Fruit fly (Drosophila melanogaster) whole organism, embryonic: Measurements from ENCODE around the gene UbcE2M.
A peak's percentile ranks its signal among the peaks of the same experiment; 100 is the strongest.

Experiments used
- CG10209 ChIP-seq: fragments of 200-800 bp; sonication (Bioruptor generic); optimal IDR thresholded peaks from 3 replicates; lab custom pipeline; 2017; ENCODE audit warnings: missing biosample characterization, mild to moderate bottlenecking, missing genetic modification characterization, missing genetic modification reagents
- CG10462 ChIP-seq: fragments of 200-800 bp; sonication (Bioruptor generic); optimal IDR thresholded peaks from 2 replicates; lab custom pipeline; 2016; ENCODE audit warnings: missing biosample characterization, missing genetic modification characterization
- CG12236 ChIP-seq: fragments of 200-800 bp; sonication (Bioruptor generic); optimal IDR thresholded peaks from 2 replicates; lab custom pipeline; 2016; ENCODE audit warnings: missing biosample characterization, missing genetic modification characterization
- CG13296 ChIP-seq: fragments of 200-800 bp; sonication (Bioruptor generic); optimal IDR thresholded peaks from 3 replicates; lab custom pipeline; 2018; ENCODE audit warnings: missing biosample characterization, mild to moderate bottlenecking, missing genetic modification characterization
- CG14860 ChIP-seq: fragments of 200-800 bp; sonication (Bioruptor generic); IDR thresholded peaks from 3 replicates; pipeline ENCODE4 v1.3.6; 2022; ENCODE audit warnings: missing biosample characterization, missing genetic modification characterization; ENCODE audit not compliant: partially characterized antibody
- CG16813 ChIP-seq: fragments of 200-800 bp; sonication (Bioruptor generic); IDR thresholded peaks from 3 replicates; pipeline ENCODE4 v1.3.6; 2022; ENCODE audit warnings: missing biosample characterization, missing genetic modification characterization; ENCODE audit not compliant: partially characterized antibody
- CG17385 ChIP-seq: fragments of 200-800 bp; sonication (Bioruptor generic); optimal IDR thresholded peaks from 3 replicates; lab custom pipeline; 2018; ENCODE audit warnings: missing biosample characterization, mild to moderate bottlenecking, missing genetic modification characterization
- CG17612 ChIP-seq: fragments of 200-800 bp; sonication (Bioruptor generic); IDR thresholded peaks from 2 replicates; pipeline ENCODE4 v1.3.6; 2022; ENCODE audit warnings: missing biosample characterization, missing genetic modification characterization
- CG1832 ChIP-seq: fragments of 200-800 bp; sonication (Bioruptor generic); optimal IDR thresholded peaks from 2 replicates; lab custom pipeline; 2017; ENCODE audit warnings: missing biosample characterization, mild to moderate bottlenecking, missing genetic modification characterization, inconsistent platforms
- CG30431 ChIP-seq: fragments of 200-800 bp; sonication (Bioruptor generic); optimal IDR thresholded peaks from 2 replicates; lab custom pipeline; 2017; ENCODE audit warnings: missing biosample characterization, missing genetic modification characterization
- CG31365 ChIP-seq: fragments of 200-800 bp; sonication (Bioruptor generic); optimal IDR thresholded peaks from 2 replicates; lab custom pipeline; 2018; ENCODE audit warnings: missing biosample characterization, mild to moderate bottlenecking, missing genetic modification characterization
- CG3163 ChIP-seq: fragments of 200-800 bp; sonication (Bioruptor generic); optimal IDR thresholded peaks from 3 replicates; lab custom pipeline; 2016; ENCODE audit warnings: missing biosample characterization, missing genetic modification characterization
- CG33557 ChIP-seq: fragments of 200-800 bp; sonication (Bioruptor generic); optimal IDR thresholded peaks from 2 replicates; lab custom pipeline; 2019; ENCODE audit warnings: missing biosample characterization, mild to moderate bottlenecking, missing genetic modification characterization, moderate library complexity
- CG4328 ChIP-seq: fragments of 200-800 bp; sonication (Bioruptor generic); optimal IDR thresholded peaks from 3 replicates; lab custom pipeline; 2017; ENCODE audit warnings: missing biosample characterization, missing genetic modification reagents, missing genetic modification characterization
- CG4820 ChIP-seq: fragments of 200-800 bp; sonication (Bioruptor generic); optimal IDR thresholded peaks from 3 replicates; lab custom pipeline; 2016; ENCODE audit warnings: missing biosample characterization, missing genetic modification characterization
- CG7928 ChIP-seq: fragments of 200-800 bp; sonication (Bioruptor generic); optimal IDR thresholded peaks from 2 replicates; lab custom pipeline; 2017; ENCODE audit warnings: missing biosample characterization, mild to moderate bottlenecking, missing genetic modification characterization
- CG7987 ChIP-seq: fragments of 200-800 bp; sonication (Bioruptor generic); optimal IDR thresholded peaks from 2 replicates; lab custom pipeline; 2018; ENCODE audit warnings: missing biosample characterization, mild to moderate bottlenecking, missing genetic modification characterization, moderate library complexity
- CG9797 ChIP-seq: fragments of 200-800 bp; sonication (Bioruptor generic); optimal IDR thresholded peaks from 3 replicates; lab custom pipeline; 2018; ENCODE audit warnings: missing biosample characterization, mild to moderate bottlenecking, missing genetic modification characterization
- CG9817 ChIP-seq: fragments of 200-800 bp; sonication (Bioruptor generic); optimal IDR thresholded peaks from 2 replicates; lab custom pipeline; 2018; ENCODE audit warnings: missing biosample characterization, mild to moderate bottlenecking, missing genetic modification characterization, moderate library complexity
- Deaf1 ChIP-seq: fragments of 200-800 bp; optimal IDR thresholded peaks from 3 replicates; lab custom pipeline; 2019; ENCODE audit warnings: missing biosample characterization, mild to moderate bottlenecking, missing genetic modification characterization, moderate library complexity
- Dp ChIP-seq: fragments of 200-800 bp; sonication (Bioruptor generic); optimal IDR thresholded peaks from 2 replicates; lab custom pipeline; 2018; ENCODE audit warnings: missing biosample characterization, mild to moderate bottlenecking, missing genetic modification characterization, moderate library complexity
- Drgx ChIP-seq: fragments of 200-800 bp; sonication (Bioruptor generic); IDR thresholded peaks from 2 replicates; pipeline ENCODE4 v1.3.6; 2022; ENCODE audit warnings: missing biosample characterization, missing genetic modification characterization
- Hr51 ChIP-seq, 2 experiments: fragments of 200-800 bp; sonication (Bioruptor generic); optimal IDR thresholded peaks; 2 replicates in 1 of 2; 3 replicates in 1 of 2; lab custom pipeline; 2016 to 2018; ENCODE audit warnings: missing biosample characterization in 2 of 2, missing genetic modification characterization in 2 of 2, mild to moderate bottlenecking in 1 of 2, moderate library complexity in 1 of 2
- Poxn ChIP-seq: fragments of 200-800 bp; sonication (Bioruptor generic); IDR thresholded peaks from 2 replicates; pipeline ENCODE4 v1.3.6; 2022; ENCODE audit warnings: missing biosample characterization, missing genetic modification characterization
- Rx ChIP-seq: fragments of 200-800 bp; sonication (Bioruptor generic); IDR thresholded peaks from 2 replicates; pipeline ENCODE4 v1.3.6; 2022; ENCODE audit warnings: missing biosample characterization, missing genetic modification characterization
- Trl ChIP-seq, 3 experiments: fragments of >200 bp in 2 of 3; fragments of 200-800 bp in 1 of 3; sonication (Bioruptor generic) in 1 of 3; optimal IDR thresholded peaks; 2 replicates in 1 of 3; 3 replicates in 2 of 3; lab custom pipeline; 2016 to 2017; ENCODE audit warnings: missing biosample characterization in 1 of 3, missing genetic modification characterization in 1 of 3
- Usf ChIP-seq: fragments of 200-800 bp; sonication (Bioruptor generic); optimal IDR thresholded peaks from 2 replicates; lab custom pipeline; 2017; ENCODE audit warnings: missing genotype, missing biosample characterization, missing genetic modification characterization
- Xbp1 ChIP-seq: fragments of 200-800 bp; sonication (Bioruptor generic); optimal IDR thresholded peaks from 3 replicates; lab custom pipeline; 2016; ENCODE audit warnings: missing biosample characterization, mild to moderate bottlenecking, missing genetic modification characterization
- bcd ChIP-seq: fragments of 200-800 bp; sonication (Bioruptor generic); optimal IDR thresholded peaks from 2 replicates; lab custom pipeline; 2017; ENCODE audit warnings: missing biosample characterization, mild to moderate bottlenecking, missing genetic modification characterization
- cato ChIP-seq: fragments of 200-800 bp; sonication (Bioruptor generic); optimal IDR thresholded peaks from 2 replicates; lab custom pipeline; 2016; ENCODE audit warnings: missing biosample characterization, missing genetic modification characterization, borderline replicate concordance
- cg ChIP-seq: fragments of 200-800 bp; sonication (Bioruptor generic); optimal IDR thresholded peaks from 3 replicates; lab custom pipeline; 2019; ENCODE audit warnings: missing biosample characterization, mild to moderate bottlenecking, missing genetic modification characterization, moderate library complexity
- chm ChIP-seq: fragments of 200-800 bp; sonication (Bioruptor generic); IDR thresholded peaks from 2 replicates; pipeline ENCODE4 v1.3.6; 2022; ENCODE audit warnings: missing biosample characterization, missing genetic modification characterization
- danr ChIP-seq: fragments of 200-800 bp; sonication (Bioruptor generic); IDR thresholded peaks from 2 replicates; pipeline ENCODE4 v1.3.6; 2022; ENCODE audit warnings: missing biosample characterization, missing genetic modification characterization
- dysf ChIP-seq: fragments of 200-800 bp; sonication (Bioruptor generic); IDR thresholded peaks from 3 replicates; pipeline ENCODE4 v1.3.6; 2022; ENCODE audit warnings: missing biosample characterization, missing genetic modification characterization
- fd102C ChIP-seq: fragments of 200-800 bp; sonication (Bioruptor generic); optimal IDR thresholded peaks from 2 replicates; lab custom pipeline; 2018; ENCODE audit warnings: missing biosample characterization, mild to moderate bottlenecking, missing genetic modification characterization, moderate library complexity
- grn ChIP-seq: fragments of 200-800 bp; sonication (Bioruptor generic); optimal IDR thresholded peaks from 3 replicates; lab custom pipeline; 2017; ENCODE audit warnings: missing biosample characterization, missing genetic modification characterization
- gsb ChIP-seq: fragments of 200-800 bp; sonication (Bioruptor generic); IDR thresholded peaks from 2 replicates; pipeline ENCODE4 v1.3.6; 2022; ENCODE audit warnings: missing biosample characterization, missing genetic modification characterization
- ham ChIP-seq: fragments of 200-800 bp; sonication (Bioruptor generic); IDR thresholded peaks from 2 replicates; pipeline ENCODE4 v1.3.6; 2022; ENCODE audit warnings: missing biosample characterization, missing genetic modification characterization
- hth ChIP-seq: fragments of >200 bp; optimal IDR thresholded peaks from 2 replicates; lab custom pipeline; 2017; ENCODE audit warnings: inconsistent platforms
- insv ChIP-seq, 2 experiments: fragments of 200-800 bp; sonication (Bioruptor generic); optimal IDR thresholded peaks; 3 replicates each; lab custom pipeline; 2016 to 2018; ENCODE audit warnings: missing biosample characterization in 2 of 2, missing genetic modification characterization in 2 of 2
- ken ChIP-seq: fragments of 200-800 bp; sonication (Bioruptor generic); IDR thresholded peaks from 3 replicates; pipeline ENCODE4 v1.3.6; 2022; ENCODE audit warnings: missing biosample characterization, missing genetic modification characterization
- repo ChIP-seq: fragments of 200-800 bp; sonication (Bioruptor generic); optimal IDR thresholded peaks from 2 replicates; lab custom pipeline; 2016; ENCODE audit warnings: missing biosample characterization, missing genetic modification characterization
- scrt ChIP-seq: fragments of 200-800 bp; sonication (Bioruptor generic); optimal IDR thresholded peaks from 2 replicates; lab custom pipeline; 2018; ENCODE audit warnings: missing biosample characterization, mild to moderate bottlenecking, missing genetic modification characterization, moderate library complexity
- sens ChIP-seq: fragments of 200-800 bp; sonication (Bioruptor generic); peaks from one replicate; lab custom pipeline; 2016; ENCODE audit warnings: missing biosample characterization, missing genetic modification characterization
- sob ChIP-seq: fragments of 200-800 bp; sonication (Bioruptor generic); IDR thresholded peaks from 2 replicates; pipeline ENCODE4 v1.3.6; 2022; ENCODE audit warnings: missing biosample characterization, missing genetic modification characterization
- sr ChIP-seq: fragments of 200-800 bp; sonication (Bioruptor generic); IDR thresholded peaks from 3 replicates; pipeline ENCODE4 v1.3.6; 2022; ENCODE audit warnings: missing biosample characterization, missing genetic modification characterization
- tna ChIP-seq: fragments of 200-800 bp; sonication (Bioruptor generic); IDR thresholded peaks from 2 replicates; pipeline ENCODE4 v1.3.6; 2022; ENCODE audit warnings: missing biosample characterization, missing genetic modification characterization; ENCODE audit not compliant: partially characterized antibody
- wdn ChIP-seq: fragments of 200-800 bp; sonication (Bioruptor generic); IDR thresholded peaks from 2 replicates; pipeline ENCODE4 v1.3.6; 2022; ENCODE audit warnings: missing biosample characterization, missing genetic modification characterization

Gene UbcE2M

DNA sequence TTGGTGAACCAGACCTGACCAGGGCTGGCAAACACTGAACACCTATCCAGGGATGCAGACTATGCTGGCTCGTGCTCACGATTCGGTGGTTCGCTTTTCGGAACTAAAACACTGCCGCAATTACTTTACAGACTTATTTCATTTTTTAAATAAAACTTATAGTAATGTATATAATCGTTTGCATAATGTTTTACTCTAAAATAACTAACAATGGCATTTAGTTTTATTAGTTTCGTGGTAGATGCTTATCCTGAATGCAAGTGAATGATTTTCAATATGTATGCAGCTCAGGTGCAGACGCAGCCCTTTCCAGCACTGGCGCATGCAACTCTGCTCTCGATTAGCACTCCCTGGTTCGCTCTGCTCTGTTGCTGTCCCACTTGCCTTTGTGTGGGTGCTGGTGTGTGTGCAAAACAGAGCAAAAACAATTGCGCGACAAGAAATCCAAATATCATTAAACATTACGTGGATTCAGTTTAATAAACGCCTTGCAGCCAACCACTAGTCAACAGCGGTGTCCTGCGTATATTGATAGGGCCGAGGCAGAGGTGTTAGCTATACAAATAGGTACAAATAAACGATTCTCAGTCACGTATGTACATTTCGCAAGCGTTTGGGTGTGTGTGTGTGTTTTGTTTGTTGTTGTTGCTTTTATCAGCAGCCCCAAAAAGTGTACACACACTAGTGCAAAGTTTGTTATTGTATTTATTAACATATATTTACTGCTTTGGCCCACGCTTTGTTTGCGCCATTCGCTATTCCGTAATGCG lies 11.0 kb downstream of the UbcE2M start, which contains the start of the genes ERR and Atg18a (continued):
- peak; percentile 54; the same call in 1 of the 2 replicates for TF ChIP-seq CG17612 (GFP tag; lab: Robert Waterston, UW)
- no peak for TF ChIP-seq grn (GFP tag; lab: Kevin White, UChicago)
- peak; percentile 54 for TF ChIP-seq CG3163 (GFP tag; lab: Kevin White, UChicago)
- peak; percentile 58 for TF ChIP-seq CG17385 (GFP tag; lab: Kevin White, UChicago)
- TF ChIP-seq cg: peak; percentile 98
- peak; percentile 79; the same call in 1 of the 2 replicates for TF ChIP-seq danr (GFP tag; lab: Robert Waterston, UW)
- peak; percentile 90 for TF ChIP-seq dysf (GFP tag; lab: Robert Waterston, UW)
- peak; percentile 73 for TF ChIP-seq scrt (GFP tag; lab: Kevin White, UChicago)
- peak; percentile 49 for TF ChIP-seq ham (GFP tag; lab: Robert Waterston, UW)
- TF ChIP-seq CG14860 (GFP tag; lab: Robert Waterston, UW): peak; percentile 36; the same call in 1 of the 3 replicates
- TF ChIP-seq CG10462: peak; percentile 71
- peak; percentile 0 for TF ChIP-seq CG31365 (tag; lab: Kevin White, UChicago)
- TF ChIP-seq cato (GFP tag; lab: Kevin White, UChicago): peak; percentile 59
- peak; percentile 74 for TF ChIP-seq CG10209 (GFP tag; lab: Kevin White, UChicago)
- TF ChIP-seq sr (GFP tag; lab: Robert Waterston, UW): peak; percentile 46; the same call in 1 of the 3 replicates
- peak; percentile 28 for TF ChIP-seq Deaf1 (tag; lab: Kevin White, UChicago)
- TF ChIP-seq CG9817 (tag; lab: Kevin White, UChicago): peak; percentile 91
- TF ChIP-seq sens (GFP tag; lab: Kevin White, UChicago): peak; percentile 93
- peak; percentile 93 for TF ChIP-seq sob (GFP tag; lab: Robert Waterston, UW)
- TF ChIP-seq CG13296: peak; percentile 51
- TF ChIP-seq repo (GFP tag; lab: Kevin White, UChicago): peak; percentile 20
- peak; percentile 71 for TF ChIP-seq CG16813 (GFP tag; lab: Robert Waterston, UW)
- TF ChIP-seq Dp (GFP tag; lab: Kevin White, UChicago): peak; percentile 27
- TF ChIP-seq wdn (GFP tag; lab: Robert Waterston, UW): peak; percentile 79; the same call in 1 of the 2 replicates
- peak; percentile 82 for TF ChIP-seq Rx (GFP tag; lab: Robert Waterston, UW)
- TF ChIP-seq Xbp1 (GFP tag; lab: Kevin White, UChicago): peak; percentile 92
- peak; percentile 61 for TF ChIP-seq gsb (GFP tag; lab: Robert Waterston, UW)
- peak; percentile 63 for TF ChIP-seq Poxn (GFP tag; lab: Robert Waterston, UW)
- peak; percentile 100 for TF ChIP-seq CG7928 (GFP tag; lab: Kevin White, UChicago)
- peak; percentile 78 for TF ChIP-seq CG4820 (GFP tag; lab: Kevin White, UChicago)
- peak; percentile 88 for TF ChIP-seq Usf (GFP tag; lab: Kevin White, UChicago)
- no peak for TF ChIP-seq fd102C (GFP tag; lab: Kevin White, UChicago)
- TF ChIP-seq tna (GFP tag; lab: Robert Waterston, UW): no peak
- TF ChIP-seq CG30431 (GFP tag; lab: Kevin White, UChicago): peak; percentile 74
- TF ChIP-seq Drgx: peak; percentile 84
- peak; percentile 72 to 79 for TF ChIP-seq Hr51 (GFP tag; optimal IDR thresholded peaks at IDR 0.05; lab: Kevin White, UChicago)
- TF ChIP-seq CG9797 (GFP tag; lab: Kevin White, UChicago): peak; percentile 50
- no peak for TF ChIP-seq hth (lab: Kevin White, UChicago)
- TF ChIP-seq insv (GFP tag; optimal IDR thresholded peaks at IDR 0.05; lab: Kevin White, UChicago): peak in 1 of 2 experiments; percentile 67
- peak in 1 of 2 experiments; percentile 49 for TF ChIP-seq Trl (optimal IDR thresholded peaks at IDR 0.05; lab: Kevin White, UChicago)
- TF ChIP-seq Trl (GFP tag; optimal IDR thresholded peaks at IDR 0.05; lab: Kevin White, UChicago): peak; percentile 84
- no peak for TF ChIP-seq CG7987 (GFP tag; lab: Kevin White, UChicago)
- peak; percentile 25 for TF ChIP-seq CG12236 (GFP tag; lab: Kevin White, UChicago)
- TF ChIP-seq CG4328 (GFP tag; lab: Kevin White, UChicago): peak; percentile 65
- peak; percentile 88 for TF ChIP-seq bcd (GFP tag; lab: Kevin White, UChicago)
- TF ChIP-seq CG1832: peak; percentile 23
- TF ChIP-seq ken (GFP tag; lab: Robert Waterston, UW): peak; percentile 87
- peak; percentile 76 for TF ChIP-seq CG33557 (GFP tag; lab: Kevin White, UChicago)
- peak; percentile 50 for TF ChIP-seq chm (GFP tag; lab: Robert Waterston, UW)
